Fruit fly (Drosophila melanogaster): Measurements from ENCODE around the gene CG18808.

The CG18808 gene

DNA sequence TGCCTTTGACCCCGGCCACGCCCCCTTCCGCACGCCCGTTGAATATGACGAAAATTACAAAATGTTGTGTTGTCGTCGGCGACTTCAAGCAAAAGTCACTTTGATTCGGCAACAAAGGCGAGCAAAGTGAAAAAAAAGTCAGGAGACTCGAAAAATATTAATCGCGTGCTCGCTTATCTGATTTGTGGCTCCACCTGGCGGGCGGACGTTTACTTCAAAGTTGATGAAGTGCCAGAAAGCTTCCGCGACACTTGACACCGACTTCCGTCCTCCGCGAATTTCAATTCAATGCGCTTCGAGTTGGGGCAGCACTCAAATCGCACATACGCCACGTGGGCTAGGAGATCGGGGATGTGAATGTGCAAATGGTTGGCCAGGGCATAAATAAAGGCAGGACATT is 30.8 kb downstream of the CG18808 start:
- TF ChIP-seq CG1620 (GFP tag; optimal IDR thresholded peaks at IDR 0.05) (no peak), CG5204 (GFP tag; optimal IDR thresholded peaks at IDR 0.05) (no peak), cic (GFP tag; optimal IDR thresholded peaks at IDR 0.05) (no peak), toe (GFP tag; optimal IDR thresholded peaks at IDR 0.05) (no peak), Mnt (GFP tag; optimal IDR thresholded peaks at IDR 0.05) (no peak), CG7101 (tag; optimal IDR thresholded peaks at IDR 0.05) (no peak), cnc (optimal IDR thresholded peaks at IDR 0.05) (no peak), Hr96 (GFP tag; optimal IDR thresholded peaks at IDR 0.05) (no peak), CG7045 (GFP tag; optimal IDR thresholded peaks at IDR 0.05) (no peak), kay (GFP tag; ENCODE audit: borderline replicate concordance) (no peak), CG12768 (GFP tag; optimal IDR thresholded peaks at IDR 0.05) (no peak)

DNA sequence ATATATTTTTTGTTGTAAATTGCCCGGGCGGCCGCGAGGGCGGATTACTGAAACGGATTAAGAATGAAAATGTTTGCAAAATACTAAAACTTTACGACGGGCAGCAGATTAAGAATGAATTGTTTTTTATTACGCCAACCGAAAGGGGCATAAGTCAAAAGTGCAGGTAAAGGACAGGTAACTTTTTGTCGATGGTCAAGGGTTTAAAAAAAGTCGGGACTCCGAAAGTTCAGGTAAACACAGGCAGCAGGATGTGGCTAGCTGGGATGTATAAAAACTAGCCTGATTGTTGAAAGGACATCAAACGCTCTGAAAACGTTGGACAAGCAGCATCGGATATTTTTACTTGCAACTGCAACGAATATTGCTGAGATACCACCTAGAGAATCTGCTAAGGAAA is 49.6 kb downstream of the CG18808 start, which contains the start of gene CG13711:
TSS of gene CG13711 (plus strand) at position 301 of the 400 bp plus-strand sequence.
- no peak for TF ChIP-seq ovo (GFP tag; optimal IDR thresholded peaks at IDR 0.05)
- no peak for TF ChIP-seq Clk (GFP tag; optimal IDR thresholded peaks at IDR 0.05)
- no peak for TF ChIP-seq CG5204 (GFP tag; optimal IDR thresholded peaks at IDR 0.05)
- TF ChIP-seq toe (GFP tag; optimal IDR thresholded peaks at IDR 0.05), result no peak
